Fruit fly (Drosophila melanogaster) Kc167 (cell line): ENCODE data around the gene CG11891.

Experiments used
- Myc ChIP-seq: fragments of >200 bp; optimal IDR thresholded peaks from 2 replicates; lab custom pipeline; 2017; ENCODE audit warnings: missing external identifiers
- h ChIP-seq: fragments of >200 bp; optimal IDR thresholded peaks from 3 replicates; lab custom pipeline; 2018; ENCODE audit warnings: missing external identifiers
- psq ChIP-seq: fragments of >200 bp; optimal IDR thresholded peaks from 2 replicates; lab custom pipeline; 2017; ENCODE audit warnings: missing external identifiers
- ttk ChIP-seq: sonication (Bioruptor generic); optimal IDR thresholded peaks from 2 replicates; lab custom pipeline; 2017; ENCODE audit warnings: missing external identifiers

DNA sequence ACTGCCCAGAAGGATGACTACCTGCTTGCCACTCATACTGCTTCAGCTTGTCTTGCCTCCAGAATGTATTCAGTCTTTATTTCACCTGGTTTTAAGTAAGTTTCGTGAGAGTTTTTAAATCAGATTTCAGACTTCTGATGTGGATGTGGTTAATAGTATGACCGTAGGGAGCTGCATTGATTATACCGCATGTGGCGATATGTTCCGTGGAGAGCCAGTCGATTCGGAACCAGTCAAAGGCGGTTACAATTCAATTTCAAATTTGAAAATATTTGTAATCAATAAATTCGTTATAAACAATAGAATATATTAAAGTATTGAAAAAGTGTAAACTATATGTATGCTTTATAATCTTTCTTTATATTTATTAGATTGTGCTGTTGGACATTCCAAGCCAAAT, 34.6 kb upstream of the CG11891 start, which contains the start of gene Sil1:
- TF ChIP-seq psq (lab: Kevin White, UChicago), result no peak
- no peak for TF ChIP-seq Myc
- no peak for TF ChIP-seq h (lab: Kevin White, UChicago)
- no peak for TF ChIP-seq ttk (lab: Kevin White, UChicago)
